Worm (Caenorhabditis elegans) whole organism, early embryonic: ENCODE measurements around the gene C27H5.6.

Experiments used
- B0310.2 ChIP-seq: sonication (generic microtip); optimal IDR thresholded peaks from 2 replicates; lab custom pipeline; 2016; ENCODE audit warnings: mild to moderate bottlenecking, missing genetic modification characterization, missing compliant biosample characterization
- F13C5.2 ChIP-seq: sonication (generic microtip); optimal IDR thresholded peaks from 2 replicates; lab custom pipeline; 2017; ENCODE audit warnings: mild to moderate bottlenecking, missing genetic modification characterization, inconsistent platforms, missing compliant biosample characterization
- aly-1 ChIP-seq: sonication (generic microtip); optimal IDR thresholded peaks from 2 replicates; lab custom pipeline; 2016; ENCODE audit warnings: missing genetic modification characterization, missing compliant biosample characterization
- ama-1 ChIP-seq: fragments of 150-350 bp; optimal IDR thresholded peaks from 2 replicates; lab custom pipeline; 2014
- ets-7 ChIP-seq: sonication (generic microtip); optimal IDR thresholded peaks from 2 replicates; lab custom pipeline; 2016; ENCODE audit warnings: missing genotype, missing genetic modification characterization, missing compliant biosample characterization
- flt-1 ChIP-seq: fragments of 200-800 bp; sonication (Bioruptor generic); IDR thresholded peaks from 2 replicates; pipeline ENCODE4 v1.3.6; 2022; ENCODE audit warnings: missing genetic modification characterization, missing compliant biosample characterization
- hmg-4 ChIP-seq: fragments of 200-800 bp; sonication (Bioruptor generic); optimal IDR thresholded peaks from 2 replicates; lab custom pipeline; 2018; ENCODE audit warnings: mild to moderate bottlenecking, missing genetic modification characterization, missing compliant biosample characterization
- hnd-1 ChIP-seq: sonication (generic microtip); optimal IDR thresholded peaks from 2 replicates; lab custom pipeline; 2016; ENCODE audit warnings: missing genetic modification characterization, missing compliant biosample characterization
- pes-1 ChIP-seq: fragments of 200-800 bp; sonication (Bioruptor generic); IDR thresholded peaks from 2 replicates; pipeline ENCODE4 v1.3.6; 2022; ENCODE audit warnings: missing genetic modification reagents, missing genetic modification characterization, missing compliant biosample characterization
- sea-1 ChIP-seq: fragments of 200-800 bp; sonication (Bioruptor generic); conservative IDR thresholded peaks from 2 replicates; pipeline ENCODE4 v1.3.6; 2022; ENCODE audit warnings: missing genetic modification characterization, missing compliant biosample characterization
- tbx-11 ChIP-seq: fragments of 200-800 bp; sonication (Bioruptor generic); IDR thresholded peaks from 2 replicates; pipeline ENCODE4 v1.3.6; 2022; ENCODE audit warnings: missing genetic modification characterization, missing compliant biosample characterization

DNA sequence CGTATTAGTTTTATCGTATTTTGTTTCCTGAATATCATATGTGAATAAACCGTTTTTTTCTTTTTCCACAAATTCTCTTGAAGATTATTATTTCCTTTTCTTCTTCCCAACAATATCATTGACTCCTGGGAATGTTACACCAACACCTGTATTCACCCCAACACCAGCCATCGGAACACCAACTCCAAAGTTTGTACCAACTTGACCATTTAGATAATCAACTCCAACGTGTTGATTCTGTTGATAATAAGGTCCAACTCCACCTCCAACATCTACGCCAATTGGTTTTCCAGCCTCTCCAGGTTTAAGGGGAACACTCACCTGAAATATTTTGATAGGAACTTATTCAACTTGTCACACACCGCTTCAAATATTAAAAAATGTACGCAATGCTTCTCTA, 10.4 kb upstream of the C27H5.6 start:
- no peak for TF ChIP-seq hnd-1 (tag; lab: Kevin White, UChicago)
- no peak for TF ChIP-seq ama-1
- TF ChIP-seq pes-1 (GFP tag; lab: Robert Waterston, UW), result no peak
- no peak for TF ChIP-seq ets-7 (tag; lab: Kevin White, UChicago)
- TF ChIP-seq tbx-11, result no peak
- no peak for TF ChIP-seq F13C5.2
- TF ChIP-seq sea-1 (GFP tag; lab: Robert Waterston, UW), result no peak
- no peak for TF ChIP-seq aly-1 (tag; lab: Kevin White, UChicago)
- no peak for TF ChIP-seq flt-1 (GFP tag; lab: Robert Waterston, UW)
- no peak for TF ChIP-seq hmg-4
- no peak for TF ChIP-seq B0310.2
